Worm (Caenorhabditis elegans): ENCODE measurements around the gene ZK688.11.

DNA sequence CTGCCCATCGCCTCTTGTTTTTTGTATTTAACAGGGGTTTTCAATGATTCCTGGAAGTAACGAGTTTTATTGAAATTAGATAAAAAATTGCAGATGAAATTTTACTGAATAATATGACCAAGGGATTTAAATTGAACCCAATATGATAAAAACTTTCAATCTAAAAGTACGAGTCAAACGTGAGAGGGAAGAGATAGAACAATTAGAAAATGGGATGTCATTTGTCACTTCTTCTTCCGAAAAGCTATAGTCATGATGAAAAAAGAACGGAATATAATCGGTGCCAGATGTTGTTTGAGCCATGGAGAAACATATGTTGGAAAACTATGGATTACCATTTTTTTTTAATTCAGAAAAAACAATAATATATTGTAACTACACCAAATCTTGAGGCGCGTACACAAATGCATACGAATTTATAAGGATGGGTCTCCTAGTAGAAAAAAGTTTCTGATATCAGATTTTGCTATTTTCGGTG lies 5.9 kb downstream of the ZK688.11 start, which contains the start of gene sup-18:
- TF ChIP-seq lim-6 (tag; optimal IDR thresholded peaks at IDR 0.05): no peak
- no peak for TF ChIP-seq fkh-6 (tag; optimal IDR thresholded peaks at IDR 0.05)
- no peak for TF ChIP-seq fkh-10 (GFP tag; optimal IDR thresholded peaks at IDR 0.05)
- TF ChIP-seq pha-4 (tag; optimal IDR thresholded peaks at IDR 0.05): no peak
- TF ChIP-seq ceh-6 (GFP tag; optimal IDR thresholded peaks at IDR 0.05): no peak
- TF ChIP-seq gmeb-2 (tag; optimal IDR thresholded peaks at IDR 0.05): no peak
- no peak for TF ChIP-seq lin-11 (tag; optimal IDR thresholded peaks at IDR 0.05)
- TF ChIP-seq ttx-3 (tag; optimal IDR thresholded peaks at IDR 0.05): no peak
- no peak for TF ChIP-seq pqm-1 (tag; optimal IDR thresholded peaks at IDR 0.05)
- no peak for TF ChIP-seq nhr-11 (tag; optimal IDR thresholded peaks at IDR 0.05)
- no peak for TF ChIP-seq tbx-7 (tag; optimal IDR thresholded peaks at IDR 0.05)
- no peak for TF ChIP-seq ahr-1 (tag; optimal IDR thresholded peaks at IDR 0.05)
- no peak for TF ChIP-seq ceh-9 (tag; optimal IDR thresholded peaks at IDR 0.05)
- no peak for TF ChIP-seq ztf-16 (tag; optimal IDR thresholded peaks at IDR 0.05)
